Fruit fly (Drosophila melanogaster): ENCODE data around the gene CG6765.

Gene CG6765

DNA sequence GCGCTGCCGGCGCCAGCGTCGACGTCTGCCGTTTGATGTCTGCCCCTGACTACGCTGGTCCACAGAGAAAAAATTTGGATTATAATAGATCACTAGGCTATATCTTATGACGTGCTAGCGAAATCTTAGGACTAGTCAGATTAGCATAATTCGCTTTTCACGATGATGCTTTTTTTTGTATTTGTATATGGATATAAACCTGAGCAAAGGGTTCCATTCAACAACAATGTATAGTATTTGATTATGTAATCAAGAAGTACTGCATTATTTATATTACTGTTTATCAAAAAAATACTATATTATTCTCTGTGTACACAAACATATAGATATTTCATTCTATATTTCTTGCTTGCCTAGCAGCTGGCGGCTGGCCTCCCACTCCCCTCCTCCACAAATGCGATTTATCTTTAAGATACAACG is 34.5 kb downstream of the CG6765 start (continued):
- TF ChIP-seq CG11504 (tag; optimal IDR thresholded peaks at IDR 0.05), result peak; percentile 85
- TF ChIP-seq fu2 (GFP tag; optimal IDR thresholded peaks at IDR 0.05), result peak; percentile 61
- TF ChIP-seq ab (GFP tag; optimal IDR thresholded peaks at IDR 0.05), result peak; percentile 13
- TF ChIP-seq CG15514 (GFP tag; optimal IDR thresholded peaks at IDR 0.05), result peak; percentile 70
- peak; percentile 72 for TF ChIP-seq ewg (GFP tag; optimal IDR thresholded peaks at IDR 0.05)
- TF ChIP-seq CG4328 (GFP tag; optimal IDR thresholded peaks at IDR 0.05), result peak; percentile 77
- TF ChIP-seq Neu2 (GFP tag; optimal IDR thresholded peaks at IDR 0.05; ENCODE audit: borderline replicate concordance), result no peak
- TF ChIP-seq Nf-YA (GFP tag; IDR thresholded peaks at IDR 0.05), result peak; percentile 68; the same call in 1 of the 2 replicates
- TF ChIP-seq ATbp (GFP tag; optimal IDR thresholded peaks at IDR 0.05), result peak; percentile 85
- peak; percentile 73 for TF ChIP-seq CG13123 (GFP tag; optimal IDR thresholded peaks at IDR 0.05)
- peak; percentile 62 for TF ChIP-seq Poxn (GFP tag; IDR thresholded peaks at IDR 0.05)
- TF ChIP-seq HLHmδ (GFP tag; optimal IDR thresholded peaks at IDR 0.05), result no peak
- peak; percentile 80 for TF ChIP-seq CG3407 (GFP tag; optimal IDR thresholded peaks at IDR 0.05)
- no peak; the same call in 1 of the 2 replicates for TF ChIP-seq Ravus (GFP tag; IDR thresholded peaks at IDR 0.05)
- TF ChIP-seq unpg (GFP tag; optimal IDR thresholded peaks at IDR 0.05), result peak; percentile 92
- no peak for TF ChIP-seq ash1 (GFP tag; optimal IDR thresholded peaks at IDR 0.05)
- TF ChIP-seq CG30020 (tag; optimal IDR thresholded peaks at IDR 0.05), result peak; percentile 55
- no peak for TF ChIP-seq Dfd (GFP tag; optimal IDR thresholded peaks at IDR 0.05)
- TF ChIP-seq hbn (GFP tag; IDR thresholded peaks at IDR 0.05; ENCODE audit: partially characterized antibody), result no peak
- TF ChIP-seq Ada2b (GFP tag; IDR thresholded peaks at IDR 0.05), result peak; percentile 60
- TF ChIP-seq grn (GFP tag; optimal IDR thresholded peaks at IDR 0.05), result peak; percentile 22
- peak; percentile 73 for TF ChIP-seq CG8359 (GFP tag; optimal IDR thresholded peaks at IDR 0.05; ENCODE audit: borderline replicate concordance)
- peak; percentile 78 for TF ChIP-seq CG13624 (GFP tag; optimal IDR thresholded peaks at IDR 0.05)
- TF ChIP-seq CG15601 (tag; optimal IDR thresholded peaks at IDR 0.05), result peak; percentile 75
- TF ChIP-seq CG8388 (GFP tag; optimal IDR thresholded peaks at IDR 0.05), result peak; percentile 87
- TF ChIP-seq CG12744 (GFP tag; optimal IDR thresholded peaks at IDR 0.05), result peak; percentile 49
- peak; percentile 55 for TF ChIP-seq CG10321 (GFP tag; IDR thresholded peaks at IDR 0.05)
- TF ChIP-seq eyg (GFP tag; optimal IDR thresholded peaks at IDR 0.05), result peak; percentile 58
- TF ChIP-seq CG9817 (tag; optimal IDR thresholded peaks at IDR 0.05), result peak; percentile 90
- no peak for TF ChIP-seq cad (GFP tag; optimal IDR thresholded peaks at IDR 0.05)
- peak; percentile 69 for TF ChIP-seq Atf-2 (GFP tag; optimal IDR thresholded peaks at IDR 0.05)
- peak; percentile 79 for TF ChIP-seq CG6254 (GFP tag; optimal IDR thresholded peaks at IDR 0.05)
- no peak for TF ChIP-seq btn (GFP tag; optimal IDR thresholded peaks at IDR 0.05)
- peak; percentile 80 for TF ChIP-seq CG10267 (tag; optimal IDR thresholded peaks at IDR 0.05)
- TF ChIP-seq CG6813 (GFP tag; optimal IDR thresholded peaks at IDR 0.05), result peak; percentile 78
- TF ChIP-seq CG6272 (GFP tag; IDR thresholded peaks at IDR 0.05), result peak; percentile 62
- TF ChIP-seq CG2202 (tag; optimal IDR thresholded peaks at IDR 0.05), result peak; percentile 50
- peak; percentile 72 for TF ChIP-seq CG7357 (GFP tag; IDR thresholded peaks at IDR 0.05)
- TF ChIP-seq gt (GFP tag; IDR thresholded peaks at IDR 0.05), result peak; percentile 48; the same call in 1 of the 2 replicates
- TF ChIP-seq pum (GFP tag; optimal IDR thresholded peaks at IDR 0.05), result peak; percentile 59
- TF ChIP-seq CG12299 (tag; optimal IDR thresholded peaks at IDR 0.05), result peak; percentile 88
- peak; percentile 71 to 91 for TF ChIP-seq Hr51 (GFP tag; optimal IDR thresholded peaks at IDR 0.05)
- TF ChIP-seq Dref (GFP tag; IDR thresholded peaks at IDR 0.05), result no peak
- TF ChIP-seq Fer2 (tag; optimal IDR thresholded peaks at IDR 0.05), result peak; percentile 80
- peak; percentile 60 for TF ChIP-seq twi (tag; optimal IDR thresholded peaks at IDR 0.05)
- peak; percentile 58 for TF ChIP-seq ERR (GFP tag; optimal IDR thresholded peaks at IDR 0.05)
- no peak for TF ChIP-seq hkb (optimal IDR thresholded peaks at IDR 0.05)
- peak; percentile 80 for TF ChIP-seq hkb (GFP tag; IDR thresholded peaks at IDR 0.05)
- peak; percentile 93 for TF ChIP-seq dysf (GFP tag; IDR thresholded peaks at IDR 0.05)
- TF ChIP-seq CG2129 (GFP tag; IDR thresholded peaks at IDR 0.05; ENCODE audit: partially characterized antibody), result no peak
- peak; percentile 77 for TF ChIP-seq danr (GFP tag; IDR thresholded peaks at IDR 0.05)

Data from whole organism, embryonic.